Fruit fly (Drosophila melanogaster) whole organism, pupa: ENCODE results near the gene p24-2.
"Not testable (repeated sequence)": the region's sequence is repeated elsewhere in the genome, so short reads cannot be mapped to it uniquely, and the experiment has no call there.

ENCODE experiments used
- CG13204 ChIP-seq: fragments of 200-800 bp; sonication (Bioruptor generic); optimal IDR thresholded peaks from 2 replicates; lab custom pipeline; 2018; ENCODE audit warnings: missing biosample characterization, mild to moderate bottlenecking, missing genetic modification characterization, moderate library complexity
- CG32121 ChIP-seq: fragments of 200-800 bp; sonication (Bioruptor generic); IDR thresholded peaks from 2 replicates; pipeline ENCODE4 v1.3.6; 2022; ENCODE audit warnings: missing biosample characterization, missing genetic modification characterization
- CG34367 ChIP-seq: fragments of 200-800 bp; sonication (Bioruptor generic); optimal IDR thresholded peaks from 2 replicates; lab custom pipeline; 2018; ENCODE audit warnings: missing biosample characterization, mild to moderate bottlenecking, missing genetic modification characterization
- CG8159 ChIP-seq: fragments of 200-800 bp; sonication (Bioruptor generic); optimal IDR thresholded peaks from 3 replicates; lab custom pipeline; 2018; ENCODE audit warnings: missing biosample characterization, mild to moderate bottlenecking, missing genetic modification characterization, moderate library complexity
- CG9948 ChIP-seq: fragments of 200-800 bp; sonication (Bioruptor generic); optimal IDR thresholded peaks from 2 replicates; lab custom pipeline; 2018; ENCODE audit warnings: missing biosample characterization, mild to moderate bottlenecking, missing genetic modification characterization, moderate library complexity
- D1 ChIP-seq: fragments of 200-800 bp; sonication (Bioruptor generic); optimal IDR thresholded peaks from 2 replicates; lab custom pipeline; 2018; ENCODE audit warnings: missing biosample characterization, mild to moderate bottlenecking, missing genetic modification characterization, moderate library complexity
- EcR ChIP-seq: fragments of 200-800 bp; sonication (Bioruptor generic); optimal IDR thresholded peaks from 3 replicates; lab custom pipeline; 2019; ENCODE audit warnings: missing biosample characterization, missing genetic modification characterization, mild to moderate bottlenecking, moderate library complexity, missing genetic modification reagents
- gl ChIP-seq: fragments of 200-800 bp; sonication (Bioruptor generic); optimal IDR thresholded peaks from 2 replicates; lab custom pipeline; 2018; ENCODE audit warnings: missing biosample characterization, mild to moderate bottlenecking, missing genetic modification characterization

DNA sequence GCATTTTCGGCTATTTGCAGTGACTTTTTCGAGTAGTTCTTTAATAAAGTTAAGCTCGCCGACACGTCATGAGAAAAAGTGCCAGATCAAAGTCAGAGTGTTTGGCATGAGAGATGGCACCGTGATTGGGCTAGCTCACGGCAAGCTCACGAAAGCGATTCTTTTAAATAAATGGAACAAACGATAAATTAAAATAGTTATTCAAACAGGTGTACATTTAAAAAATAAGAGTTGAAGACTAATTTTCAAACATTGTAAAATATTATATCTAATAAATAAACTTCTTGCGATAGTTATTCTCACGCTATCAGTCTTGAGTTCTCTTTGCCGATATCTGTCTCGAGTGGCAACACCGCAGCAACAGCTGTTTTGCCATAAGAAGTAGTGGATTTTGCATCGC lies 7.2 kb downstream of the p24-2 start, which contains the start of the genes eca and CG18542:
- TF ChIP-seq CG34367; CG9948 (tag; lab: Kevin White, UChicago); EcR (GFP tag; lab: Kevin White, UChicago); gl (tag; lab: Kevin White, UChicago); CG13204; CG32121 (GFP tag; lab: Robert Waterston, UW); D1; CG8159: not testable (repeated sequence)
